Worm (Caenorhabditis elegans) whole organism, young adult: Measurements from ENCODE around the gene W04G3.5.

Experiments used
- B0019.2 ChIP-seq: fragments of 200-800 bp; sonication (Bioruptor generic); conservative IDR thresholded peaks from 2 replicates; pipeline ENCODE4 v1.3.6; 2022; ENCODE audit warnings: missing genetic modification reagents, missing genetic modification characterization, missing compliant biosample characterization
- C06A6.2 ChIP-seq: fragments of 200-800 bp; sonication (Bioruptor generic); conservative IDR thresholded peaks from 2 replicates; pipeline ENCODE4 v1.3.6; 2022; ENCODE audit warnings: missing genetic modification characterization, missing compliant biosample characterization
- C17E4.6 ChIP-seq: fragments of 200-800 bp; sonication (Bioruptor generic); IDR thresholded peaks from 2 replicates; pipeline ENCODE4 v1.3.6; 2022; ENCODE audit warnings: missing genetic modification reagents, missing genetic modification characterization, missing compliant biosample characterization
- D2030.7 ChIP-seq: fragments of 200-800 bp; sonication (Bioruptor generic); IDR thresholded peaks from 2 replicates; pipeline ENCODE4 v1.3.6; 2022; ENCODE audit warnings: missing genetic modification reagents, missing genetic modification characterization, missing compliant biosample characterization
- F55B11.4 ChIP-seq: sonication (generic microtip); optimal IDR thresholded peaks from 2 replicates; lab custom pipeline; 2016; ENCODE audit warnings: missing compliant biosample characterization, missing genetic modification characterization, borderline replicate concordance; ENCODE audit not compliant: insufficient read depth
- T07F8.4 ChIP-seq: sonication (generic microtip); optimal IDR thresholded peaks from 2 replicates; lab custom pipeline; 2016; ENCODE audit warnings: mild to moderate bottlenecking, missing genetic modification characterization, moderate library complexity, missing compliant biosample characterization
- Y53G8AR.9 ChIP-seq: fragments of 200-800 bp; sonication (Bioruptor generic); conservative IDR thresholded peaks from 2 replicates; pipeline ENCODE4 v1.3.6; 2022; ENCODE audit warnings: missing genetic modification reagents, missing genetic modification characterization, missing compliant biosample characterization
- Y67H2A.10 ChIP-seq: fragments of 200-800 bp; sonication (Bioruptor generic); conservative IDR thresholded peaks from 2 replicates; pipeline ENCODE4 v1.3.6; 2022; ENCODE audit warnings: missing genetic modification reagents, missing genetic modification characterization, missing compliant biosample characterization
- aptf-2 ChIP-seq: fragments of 200-800 bp; sonication (Bioruptor generic); conservative IDR thresholded peaks from 2 replicates; pipeline ENCODE4 v1.3.6; 2022; ENCODE audit warnings: missing genetic modification reagents, missing genetic modification characterization, missing compliant biosample characterization
- atf-7 ChIP-seq: sonication (generic microtip); optimal IDR thresholded peaks from 2 replicates; lab custom pipeline; 2017; ENCODE audit warnings: mild to moderate bottlenecking, missing genetic modification characterization, missing compliant biosample characterization
- attf-5 ChIP-seq: fragments of 200-800 bp; sonication (Bioruptor generic); optimal IDR thresholded peaks from 2 replicates; lab custom pipeline; 2018; ENCODE audit warnings: mild to moderate bottlenecking, missing genetic modification characterization, missing compliant biosample characterization
- ceh-40 ChIP-seq: fragments of 200-800 bp; sonication (Bioruptor generic); IDR thresholded peaks from 2 replicates; pipeline ENCODE4 v1.3.6; 2022; ENCODE audit warnings: missing genetic modification characterization, missing compliant biosample characterization
- ceh-91 ChIP-seq: fragments of 200-800 bp; sonication (Bioruptor generic); IDR thresholded peaks from 2 replicates; pipeline ENCODE4 v1.3.6; 2022; ENCODE audit warnings: missing genetic modification reagents, missing genetic modification characterization, missing compliant biosample characterization
- chd-7 ChIP-seq: sonication (generic microtip); optimal IDR thresholded peaks from 2 replicates; lab custom pipeline; 2016; ENCODE audit warnings: mild to moderate bottlenecking, missing genetic modification characterization, moderate library complexity, missing compliant biosample characterization
- die-1 ChIP-seq: sonication (generic microtip); optimal IDR thresholded peaks from 2 replicates; lab custom pipeline; 2016; ENCODE audit warnings: missing genotype, mild to moderate bottlenecking, missing genetic modification characterization, missing compliant biosample characterization
- dpl-1 ChIP-seq: fragments of 150-350 bp; optimal IDR thresholded peaks from 2 replicates; lab custom pipeline; 2014; ENCODE audit warnings: missing biosample characterization, missing genetic modification reagents, missing genetic modification characterization
- efl-1 ChIP-seq: fragments of 150-350 bp; optimal IDR thresholded peaks from 2 replicates; lab custom pipeline; 2014; ENCODE audit warnings: missing biosample characterization, missing genetic modification reagents, missing genetic modification characterization
- ekl-4 ChIP-seq: fragments of 200-800 bp; sonication (Bioruptor generic); IDR thresholded peaks from 2 replicates; pipeline ENCODE4 v1.3.6; 2022; ENCODE audit warnings: missing genetic modification reagents, missing genetic modification characterization, missing compliant biosample characterization
- ets-4 ChIP-seq: fragments of 200-800 bp; sonication (Bioruptor generic); optimal IDR thresholded peaks from 2 replicates; lab custom pipeline; 2018; ENCODE audit warnings: mild to moderate bottlenecking, missing genetic modification characterization, missing compliant biosample characterization
- hlh-26 ChIP-seq: fragments of 200-800 bp; sonication (Bioruptor generic); conservative IDR thresholded peaks from 2 replicates; pipeline ENCODE4 v1.3.6; 2022; ENCODE audit warnings: missing genetic modification reagents, missing genetic modification characterization, missing compliant biosample characterization
- hmg-20 ChIP-seq: fragments of 200-800 bp; sonication (Bioruptor generic); IDR thresholded peaks from 2 replicates; pipeline ENCODE4 v1.3.6; 2022; ENCODE audit warnings: missing genetic modification reagents, missing genetic modification characterization, missing compliant biosample characterization
- hrde-1 ChIP-seq: sonication (generic microtip); optimal IDR thresholded peaks from 2 replicates; lab custom pipeline; 2016; ENCODE audit warnings: missing genetic modification characterization, mild to moderate bottlenecking, missing compliant biosample characterization, moderate library complexity, missing genotype, missing genetic modification reagents, borderline replicate concordance
- hsf-1 ChIP-seq: fragments of 200-800 bp; sonication (Bioruptor generic); IDR thresholded peaks from 2 replicates; pipeline ENCODE4 v1.3.6; 2022; ENCODE audit warnings: missing genetic modification reagents, missing genetic modification characterization, missing compliant biosample characterization
- let-607 ChIP-seq, 2 experiments: fragments of 200-800 bp in 1 of 2; sonication (Bioruptor generic) in 1 of 2; sonication (generic microtip) in 1 of 2; optimal IDR thresholded peaks; 2 replicates each; lab custom pipeline; 2016 to 2018; ENCODE audit warnings: mild to moderate bottlenecking in 2 of 2, missing compliant biosample characterization in 2 of 2, missing genetic modification characterization in 2 of 2, moderate library complexity in 2 of 2, missing genotype in 1 of 2
- lin-35 ChIP-seq, 3 experiments: fragments of 150-350 bp in 2 of 3; sonication (generic microtip) in 1 of 3; optimal IDR thresholded peaks; 2 replicates each; lab custom pipeline; 2014 to 2018; ENCODE audit warnings: missing biosample characterization in 3 of 3, missing genetic modification characterization in 3 of 3, missing genetic modification reagents in 3 of 3
- lin-54 ChIP-seq: fragments of 200-800 bp; sonication (Bioruptor generic); optimal IDR thresholded peaks from 2 replicates; lab custom pipeline; 2018; ENCODE audit warnings: mild to moderate bottlenecking, missing genetic modification characterization, missing compliant biosample characterization
- mcd-1 ChIP-seq: fragments of 200-800 bp; sonication (Bioruptor generic); IDR thresholded peaks from 2 replicates; pipeline ENCODE4 v1.3.6; 2022; ENCODE audit warnings: missing genetic modification reagents, missing genetic modification characterization, missing compliant biosample characterization
- mes-4 ChIP-seq: sonication (generic microtip); optimal IDR thresholded peaks from 2 replicates; lab custom pipeline; 2016; ENCODE audit warnings: missing genotype, missing genetic modification characterization, missing compliant biosample characterization
- rec-8 ChIP-seq, 2 experiments: sonication (generic microtip); optimal IDR thresholded peaks; 2 replicates each; lab custom pipeline; 2016; ENCODE audit warnings: mild to moderate bottlenecking in 2 of 2, missing genetic modification characterization in 2 of 2, missing genetic modification reagents in 2 of 2, missing genotype in 2 of 2, missing biosample characterization in 1 of 2, missing compliant biosample characterization in 1 of 2, moderate library complexity in 1 of 2
- sdz-38 ChIP-seq: sonication (generic microtip); optimal IDR thresholded peaks from 2 replicates; lab custom pipeline; 2016; ENCODE audit warnings: missing genotype, missing genetic modification characterization, missing compliant biosample characterization
- tbx-9 ChIP-seq: sonication (generic microtip); optimal IDR thresholded peaks from 2 replicates; lab custom pipeline; 2016; ENCODE audit warnings: borderline replicate concordance, missing genetic modification characterization, inconsistent platforms, missing compliant biosample characterization
- tlf-1 ChIP-seq: fragments of 200-800 bp; sonication (Bioruptor generic); optimal IDR thresholded peaks from 2 replicates; lab custom pipeline; 2018; ENCODE audit warnings: mild to moderate bottlenecking, missing genetic modification characterization, missing compliant biosample characterization
- unc-62 ChIP-seq: fragments of 150-350 bp; optimal IDR thresholded peaks from 2 replicates; lab custom pipeline; 2014; ENCODE audit warnings: missing biosample characterization, missing genetic modification reagents, missing genetic modification characterization
- xnd-1 ChIP-seq: sonication (generic microtip); optimal IDR thresholded peaks from 2 replicates; lab custom pipeline; 2016; ENCODE audit warnings: missing genotype, missing genetic modification reagents, missing genetic modification characterization, missing compliant biosample characterization
- zfh-2 ChIP-seq: fragments of 200-800 bp; sonication (Bioruptor generic); conservative IDR thresholded peaks from 2 replicates; pipeline ENCODE4 v1.3.6; 2022; ENCODE audit warnings: missing genetic modification reagents, missing genetic modification characterization, missing compliant biosample characterization
- ztf-18 ChIP-seq: sonication (generic microtip); optimal IDR thresholded peaks from 2 replicates; lab custom pipeline; 2016; ENCODE audit warnings: missing genotype, mild to moderate bottlenecking, missing genetic modification characterization, missing compliant biosample characterization
- ztf-22 ChIP-seq: fragments of 200-800 bp; sonication (Bioruptor generic); optimal IDR thresholded peaks from 2 replicates; lab custom pipeline; 2018; ENCODE audit warnings: mild to moderate bottlenecking, missing genetic modification characterization, moderate library complexity, missing compliant biosample characterization
- ztf-28 ChIP-seq: fragments of 200-800 bp; sonication (Bioruptor generic); IDR thresholded peaks from 2 replicates; pipeline ENCODE4 v1.3.6; 2022; ENCODE audit warnings: missing genetic modification reagents, missing genetic modification characterization, missing compliant biosample characterization

The W04G3.5 gene

DNA sequence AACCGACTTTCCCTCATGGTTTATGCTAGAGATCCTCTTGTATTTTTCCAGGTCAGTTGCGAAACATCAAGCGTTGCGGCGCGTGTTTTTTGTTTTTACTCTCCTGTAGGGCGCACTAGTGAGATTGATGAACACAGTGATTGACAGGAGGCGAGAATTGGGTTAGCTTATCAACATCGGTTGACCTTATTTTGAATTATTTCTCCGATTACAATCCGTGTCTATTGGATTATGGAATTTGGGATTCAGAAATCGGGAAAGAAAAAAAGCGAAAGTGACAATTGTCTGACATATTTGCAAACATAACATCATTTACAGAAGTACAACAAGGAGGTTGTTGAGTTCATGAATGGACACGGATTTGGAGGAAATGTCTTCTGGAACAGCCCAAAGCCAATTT is 12.5 kb upstream of the W04G3.5 start:
- TF ChIP-seq F55B11.4 = no peak
- TF ChIP-seq lin-35 (GFP tag; optimal IDR thresholded peaks at IDR 0.05; lab: Kevin White, UChicago) = no peak
- no peak for TF ChIP-seq zfh-2 (GFP tag; lab: Robert Waterston, UW)
- TF ChIP-seq B0019.2 = no peak
- TF ChIP-seq D2030.7 (GFP tag; lab: Robert Waterston, UW) = no peak
- TF ChIP-seq die-1 (tag; lab: Kevin White, UChicago) = no peak
- no peak for TF ChIP-seq hsf-1 (GFP tag; lab: Robert Waterston, UW)
- no peak for TF ChIP-seq hrde-1
- no peak for TF ChIP-seq lin-54 (GFP tag; lab: Kevin White, UChicago)
- no peak for TF ChIP-seq rec-8 (tag; optimal IDR thresholded peaks at IDR 0.05; lab: Kevin White, UChicago)
- no peak for TF ChIP-seq attf-5
- no peak for TF ChIP-seq tlf-1
- TF ChIP-seq ekl-4 (GFP tag; lab: Robert Waterston, UW) = no peak
- no peak for TF ChIP-seq sdz-38
- no peak for TF ChIP-seq xnd-1 (tag; lab: Kevin White, UChicago)
- no peak for TF ChIP-seq ztf-22
- no peak for TF ChIP-seq T07F8.4 (tag; lab: Kevin White, UChicago)
- no peak for TF ChIP-seq ztf-28 (GFP tag; lab: Robert Waterston, UW)
- no peak for TF ChIP-seq aptf-2

ce11 chrX:11061904-11062303 is 11.6 kb upstream of the W04G3.5 start, which contains the start of gene lpr-5:
Gene lpr-5 (plus strand): TSS chrX:11062123.
- TF ChIP-seq ets-4 (no peak), ceh-91 (no peak), dpl-1 (no peak), unc-62 (GFP tag; lab: Kevin White, UChicago) (no peak), efl-1 (no peak), atf-7 (no peak), T07F8.4 (tag; lab: Kevin White, UChicago) (no peak), mcd-1 (GFP tag; lab: Robert Waterston, UW) (no peak), Y67H2A.10 (GFP tag; lab: Robert Waterston, UW) (no peak), hlh-26 (GFP tag; lab: Robert Waterston, UW) (no peak), ztf-18 (tag; lab: Kevin White, UChicago) (no peak), C17E4.6 (GFP tag; lab: Robert Waterston, UW) (no peak), let-607 (tag; optimal IDR thresholded peaks at IDR 0.05; lab: Kevin White, UChicago) (no peak), ceh-40 (GFP tag; lab: Robert Waterston, UW) (no peak), mes-4 (tag; lab: Kevin White, UChicago) (no peak)

ce11 chrX:11064799-11065198 is 8.7 kb upstream of the W04G3.5 start, which contains the start of gene lpr-4:
Gene lpr-4 (plus strand): TSS chrX:11065126.
- TF ChIP-seq mcd-1 (GFP tag; lab: Robert Waterston, UW) (no peak), chd-7 (tag; lab: Kevin White, UChicago) (no peak)

- TF ChIP-seq Y53G8AR.9 (GFP tag; lab: Robert Waterston, UW) = no peak
- no peak for TF ChIP-seq tbx-9
- TF ChIP-seq hmg-20 = no peak
- no peak for TF ChIP-seq C06A6.2 (GFP tag; lab: Robert Waterston, UW)
Measured at ce11 chrX:11067256-11067655, 6.2 kb upstream of the W04G3.5 start.
